Worm (Caenorhabditis elegans) whole organism, mixed stage, embryonic: ENCODE measurements around the gene dsc-1.

ENCODE experiments used
- nhr-237 ChIP-seq: fragments of 150-350 bp; optimal IDR thresholded peaks from 2 replicates; lab custom pipeline; 2014; ENCODE audit warnings: missing biosample characterization, missing genetic modification characterization
- nhr-28 ChIP-seq: fragments of 150-350 bp; optimal IDR thresholded peaks from 2 replicates; lab custom pipeline; 2014; ENCODE audit warnings: missing biosample characterization, missing genetic modification characterization
- unc-62 ChIP-seq: fragments of 150-350 bp; optimal IDR thresholded peaks from 2 replicates; lab custom pipeline; 2014; ENCODE audit warnings: missing biosample characterization, missing genetic modification reagents, missing genetic modification characterization

ce11 chrX:15060303-15060702, 25.7 kb upstream of the dsc-1 start, which contains the start of gene fbxa-96:
- TF ChIP-seq unc-62 (GFP tag; lab: Kevin White, UChicago): no peak
- no peak for TF ChIP-seq nhr-237 (tag; lab: Kevin White, UChicago)
- no peak for TF ChIP-seq nhr-28 (tag; lab: Kevin White, UChicago)
